Worm (Caenorhabditis elegans) whole organism, young adult: ENCODE data around the gene gcl-1.

Source experiments
- B0019.2 ChIP-seq: fragments of 200-800 bp; sonication (Bioruptor generic); conservative IDR thresholded peaks from 2 replicates; pipeline ENCODE4 v1.3.6; 2022; ENCODE audit warnings: missing genetic modification reagents, missing genetic modification characterization, missing compliant biosample characterization
- F23B12.7 ChIP-seq: sonication (generic microtip); optimal IDR thresholded peaks from 2 replicates; lab custom pipeline; 2017; ENCODE audit warnings: missing genetic modification characterization, mild to moderate bottlenecking, missing compliant biosample characterization, antibody characterized with exemption, moderate library complexity; ENCODE audit not compliant: insufficient read depth
- F52B5.7 ChIP-seq: sonication (generic microtip); optimal IDR thresholded peaks from 2 replicates; lab custom pipeline; 2016; ENCODE audit warnings: mild to moderate bottlenecking, missing genetic modification characterization, missing compliant biosample characterization
- T26A5.8 ChIP-seq: sonication (generic microtip); optimal IDR thresholded peaks from 2 replicates; lab custom pipeline; 2016; ENCODE audit warnings: missing genetic modification characterization, missing compliant biosample characterization
- Y56A3A.18 ChIP-seq: fragments of 200-800 bp; sonication (Bioruptor generic); IDR thresholded peaks from 2 replicates; pipeline ENCODE4 v1.3.6; 2022; ENCODE audit warnings: missing genetic modification reagents, missing genetic modification characterization, missing compliant biosample characterization
- ZK185.1 ChIP-seq: sonication (generic microtip); optimal IDR thresholded peaks from 2 replicates; lab custom pipeline; 2016; ENCODE audit warnings: mild to moderate bottlenecking, missing genetic modification characterization, missing compliant biosample characterization; ENCODE audit not compliant: poor library complexity, severe bottlenecking
- aptf-2 ChIP-seq: fragments of 200-800 bp; sonication (Bioruptor generic); conservative IDR thresholded peaks from 2 replicates; pipeline ENCODE4 v1.3.6; 2022; ENCODE audit warnings: missing genetic modification reagents, missing genetic modification characterization, missing compliant biosample characterization
- aptf-3 ChIP-seq: fragments of 200-800 bp; sonication (Bioruptor generic); IDR thresholded peaks from 2 replicates; pipeline ENCODE4 v1.3.6; 2022; ENCODE audit warnings: missing genetic modification characterization, missing compliant biosample characterization
- athp-1 ChIP-seq: sonication (generic microtip); optimal IDR thresholded peaks from 2 replicates; lab custom pipeline; 2017; ENCODE audit warnings: mild to moderate bottlenecking, missing genetic modification characterization, missing compliant biosample characterization
- attf-3 ChIP-seq: fragments of 200-800 bp; sonication (Bioruptor generic); conservative IDR thresholded peaks from 2 replicates; pipeline ENCODE4 v1.3.6; 2022; ENCODE audit warnings: missing genetic modification reagents, missing genetic modification characterization, missing compliant biosample characterization
- attf-5 ChIP-seq: fragments of 200-800 bp; sonication (Bioruptor generic); optimal IDR thresholded peaks from 2 replicates; lab custom pipeline; 2018; ENCODE audit warnings: mild to moderate bottlenecking, missing genetic modification characterization, missing compliant biosample characterization
- ccch-3 ChIP-seq: fragments of 200-800 bp; sonication (Bioruptor generic); optimal IDR thresholded peaks from 2 replicates; lab custom pipeline; 2018; ENCODE audit warnings: mild to moderate bottlenecking, missing genetic modification characterization, missing compliant biosample characterization
- cebp-1 ChIP-seq, 2 experiments: fragments of 200-800 bp in 1 of 2; sonication (Bioruptor generic) in 1 of 2; sonication (generic microtip) in 1 of 2; IDR thresholded peaks in 1 of 2; optimal IDR thresholded peaks in 1 of 2; 2 replicates each; pipeline versions ENCODE4 v1.3.6 to Lab custom; 2017 to 2022; ENCODE audit warnings: missing compliant biosample characterization in 2 of 2, missing genetic modification characterization in 2 of 2, mild to moderate bottlenecking in 1 of 2, missing genetic modification reagents in 1 of 2, moderate library complexity in 1 of 2
- ceh-100 ChIP-seq: fragments of 200-800 bp; sonication (Bioruptor generic); IDR thresholded peaks from 2 replicates; pipeline ENCODE4 v1.3.6; 2022; ENCODE audit warnings: missing genetic modification reagents, missing genetic modification characterization, missing compliant biosample characterization
- ceh-27 ChIP-seq: fragments of 200-800 bp; sonication (Bioruptor generic); optimal IDR thresholded peaks from 2 replicates; lab custom pipeline; 2018; ENCODE audit warnings: mild to moderate bottlenecking, missing genetic modification characterization, moderate library complexity, missing compliant biosample characterization
- ceh-40 ChIP-seq: fragments of 200-800 bp; sonication (Bioruptor generic); IDR thresholded peaks from 2 replicates; pipeline ENCODE4 v1.3.6; 2022; ENCODE audit warnings: missing genetic modification characterization, missing compliant biosample characterization
- dox-1 ChIP-seq: fragments of 200-800 bp; sonication (Bioruptor generic); IDR thresholded peaks from 2 replicates; pipeline ENCODE4 v1.3.6; 2022; ENCODE audit warnings: missing genetic modification reagents, missing genetic modification characterization, missing compliant biosample characterization
- dpl-1 ChIP-seq: fragments of 150-350 bp; optimal IDR thresholded peaks from 2 replicates; lab custom pipeline; 2014; ENCODE audit warnings: missing biosample characterization, missing genetic modification reagents, missing genetic modification characterization
- efl-1 ChIP-seq: fragments of 150-350 bp; optimal IDR thresholded peaks from 2 replicates; lab custom pipeline; 2014; ENCODE audit warnings: missing biosample characterization, missing genetic modification reagents, missing genetic modification characterization
- egl-18 ChIP-seq: fragments of 200-800 bp; sonication (Bioruptor generic); IDR thresholded peaks from 2 replicates; pipeline ENCODE4 v1.3.6; 2022; ENCODE audit warnings: missing genetic modification reagents, missing genetic modification characterization, missing compliant biosample characterization
- egl-44 ChIP-seq: fragments of 200-800 bp; sonication (Bioruptor generic); IDR thresholded peaks from 2 replicates; pipeline ENCODE4 v1.3.6; 2022; ENCODE audit warnings: missing genetic modification reagents, missing genetic modification characterization, missing compliant biosample characterization
- ekl-4 ChIP-seq: fragments of 200-800 bp; sonication (Bioruptor generic); IDR thresholded peaks from 2 replicates; pipeline ENCODE4 v1.3.6; 2022; ENCODE audit warnings: missing genetic modification reagents, missing genetic modification characterization, missing compliant biosample characterization
- ets-4 ChIP-seq: fragments of 200-800 bp; sonication (Bioruptor generic); optimal IDR thresholded peaks from 2 replicates; lab custom pipeline; 2018; ENCODE audit warnings: mild to moderate bottlenecking, missing genetic modification characterization, missing compliant biosample characterization
- him-1 ChIP-seq: sonication (generic microtip); optimal IDR thresholded peaks from 2 replicates; lab custom pipeline; 2016; ENCODE audit warnings: missing genotype, missing genetic modification reagents, missing genetic modification characterization, missing compliant biosample characterization
- lin-26 ChIP-seq: fragments of 200-800 bp; sonication (Bioruptor generic); IDR thresholded peaks from 2 replicates; pipeline ENCODE4 v1.3.6; 2022; ENCODE audit warnings: missing genetic modification reagents, missing genetic modification characterization, missing compliant biosample characterization
- lin-35 ChIP-seq, 3 experiments: fragments of 150-350 bp in 2 of 3; sonication (generic microtip) in 1 of 3; optimal IDR thresholded peaks; 2 replicates each; lab custom pipeline; 2014 to 2018; ENCODE audit warnings: missing biosample characterization in 3 of 3, missing genetic modification characterization in 3 of 3, missing genetic modification reagents in 3 of 3
- lin-40 ChIP-seq: sonication (generic microtip); optimal IDR thresholded peaks from 2 replicates; lab custom pipeline; 2016; ENCODE audit warnings: missing genetic modification characterization, mild to moderate bottlenecking, missing compliant biosample characterization, missing genotype, missing genetic modification reagents
- lsl-1 ChIP-seq: fragments of 200-800 bp; sonication (Bioruptor generic); optimal IDR thresholded peaks from 2 replicates; lab custom pipeline; 2018; ENCODE audit warnings: mild to moderate bottlenecking, missing genetic modification characterization, moderate library complexity, missing compliant biosample characterization
- madf-3 ChIP-seq: fragments of 200-800 bp; sonication (Bioruptor generic); IDR thresholded peaks from 2 replicates; pipeline ENCODE4 v1.3.6; 2022; ENCODE audit warnings: missing genetic modification reagents, missing genetic modification characterization, missing compliant biosample characterization
- madf-6 ChIP-seq: fragments of 200-800 bp; sonication (Bioruptor generic); IDR thresholded peaks from 2 replicates; pipeline ENCODE4 v1.3.6; 2022; ENCODE audit warnings: missing genetic modification reagents, missing genetic modification characterization, missing compliant biosample characterization
- mcd-1 ChIP-seq: fragments of 200-800 bp; sonication (Bioruptor generic); IDR thresholded peaks from 2 replicates; pipeline ENCODE4 v1.3.6; 2022; ENCODE audit warnings: missing genetic modification reagents, missing genetic modification characterization, missing compliant biosample characterization
- mxl-1 ChIP-seq: sonication (generic microtip); optimal IDR thresholded peaks from 2 replicates; lab custom pipeline; 2016; ENCODE audit warnings: missing genetic modification characterization, missing compliant biosample characterization
- nhr-90 ChIP-seq: sonication (generic microtip); optimal IDR thresholded peaks from 2 replicates; lab custom pipeline; 2016; ENCODE audit warnings: missing genotype, mild to moderate bottlenecking, missing genetic modification characterization, missing compliant biosample characterization
- pha-4 ChIP-seq: fragments of 150-350 bp; sonication (generic microtip); optimal IDR thresholded peaks from 2 replicates; lab custom pipeline; 2014; ENCODE audit warnings: missing biosample characterization, missing genetic modification reagents, missing genetic modification characterization
- rpc-1 ChIP-seq, 2 experiments: fragments of 150-350 bp in 1 of 2; sonication (generic microtip) in 1 of 2; optimal IDR thresholded peaks; 2 replicates each; lab custom pipeline; 2014 to 2018; ENCODE audit warnings: missing biosample characterization in 1 of 2, missing genetic modification characterization in 1 of 2, missing genetic modification reagents in 1 of 2, missing genotype in 1 of 2
- sdz-38 ChIP-seq: sonication (generic microtip); optimal IDR thresholded peaks from 2 replicates; lab custom pipeline; 2016; ENCODE audit warnings: missing genotype, missing genetic modification characterization, missing compliant biosample characterization
- snpc-1.1 ChIP-seq: sonication (generic microtip); optimal IDR thresholded peaks from 2 replicates; lab custom pipeline; 2017; ENCODE audit warnings: missing genetic modification characterization, mild to moderate bottlenecking, missing compliant biosample characterization, antibody characterized with exemption, moderate library complexity, missing genotype, missing genetic modification reagents; ENCODE audit not compliant: insufficient read depth
- snpc-1.3 ChIP-seq: sonication (generic microtip); optimal IDR thresholded peaks from 2 replicates; lab custom pipeline; 2017; ENCODE audit warnings: missing genetic modification characterization, mild to moderate bottlenecking, missing compliant biosample characterization, antibody characterized with exemption, moderate library complexity, missing genotype, missing genetic modification reagents; ENCODE audit not compliant: insufficient read depth
- snpc-4 ChIP-seq, 5 experiments: fragments of 150-350 bp in 1 of 5; sonication (generic microtip) in 4 of 5; optimal IDR thresholded peaks; 2 replicates each; lab custom pipeline; 2014 to 2018; ENCODE audit warnings: missing genetic modification characterization in 5 of 5, missing biosample characterization in 3 of 5, antibody characterized with exemption in 2 of 5, mild to moderate bottlenecking in 2 of 5, missing compliant biosample characterization in 2 of 5, missing genotype in 2 of 5, moderate library complexity in 2 of 5, missing genetic modification reagents in 1 of 5
- somi-1 ChIP-seq: fragments of 200-800 bp; sonication (Bioruptor generic); optimal IDR thresholded peaks from 2 replicates; lab custom pipeline; 2018; ENCODE audit warnings: mild to moderate bottlenecking, missing genetic modification characterization, missing compliant biosample characterization
- sptf-2 ChIP-seq: fragments of 200-800 bp; sonication (Bioruptor generic); optimal IDR thresholded peaks from 2 replicates; lab custom pipeline; 2018; ENCODE audit warnings: mild to moderate bottlenecking, missing genetic modification characterization, missing compliant biosample characterization
- tbx-9 ChIP-seq: sonication (generic microtip); optimal IDR thresholded peaks from 2 replicates; lab custom pipeline; 2016; ENCODE audit warnings: borderline replicate concordance, missing genetic modification characterization, inconsistent platforms, missing compliant biosample characterization
- unc-130 ChIP-seq: sonication (generic microtip); optimal IDR thresholded peaks from 2 replicates; lab custom pipeline; 2016; ENCODE audit warnings: missing genetic modification reagents, missing genetic modification characterization, missing compliant biosample characterization
- unc-62 ChIP-seq: fragments of 150-350 bp; optimal IDR thresholded peaks from 2 replicates; lab custom pipeline; 2014; ENCODE audit warnings: missing biosample characterization, missing genetic modification reagents, missing genetic modification characterization
- zfh-2 ChIP-seq: fragments of 200-800 bp; sonication (Bioruptor generic); conservative IDR thresholded peaks from 2 replicates; pipeline ENCODE4 v1.3.6; 2022; ENCODE audit warnings: missing genetic modification reagents, missing genetic modification characterization, missing compliant biosample characterization

Gene gcl-1

DNA sequence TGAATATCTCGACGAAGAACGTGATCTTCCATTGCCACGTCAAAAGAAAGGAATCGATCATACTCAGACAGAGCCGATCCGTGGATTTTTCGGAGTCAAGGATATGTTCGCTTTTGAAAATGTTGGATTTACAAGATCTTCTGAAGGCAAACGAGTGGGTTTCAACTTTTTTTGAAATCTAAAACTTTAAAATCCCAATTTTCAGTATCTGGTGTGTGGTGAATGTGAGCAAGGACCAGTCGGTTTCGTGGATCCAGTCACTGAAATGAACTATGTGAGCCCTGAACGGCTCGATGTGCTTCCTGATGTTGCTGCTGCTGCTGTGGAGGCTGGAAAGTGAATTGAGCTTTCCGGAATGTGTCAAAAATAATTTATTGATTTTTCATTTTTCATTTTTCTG, 25.8 kb downstream of the gcl-1 start, which contains the start of gene lsm-3:
Gene lsm-3, plus strand, starts transcription at position 301 of the 400 bp plus-strand sequence.
- no peak for TF ChIP-seq tbx-9 (tag; lab: Kevin White, UChicago)
- TF ChIP-seq somi-1 = no peak
- TF ChIP-seq Y56A3A.18 (GFP tag; lab: Robert Waterston, UW) = no peak
- no peak for TF ChIP-seq attf-3 (GFP tag; lab: Robert Waterston, UW)
- TF ChIP-seq ceh-27 (GFP tag; lab: Kevin White, UChicago) = no peak
- TF ChIP-seq unc-62 = no peak
- TF ChIP-seq sdz-38 (tag; lab: Kevin White, UChicago) = no peak
- TF ChIP-seq unc-130 = no peak
- no peak for TF ChIP-seq nhr-90 (tag; lab: Kevin White, UChicago)
- no peak for TF ChIP-seq cebp-1 (GFP tag; IDR thresholded peaks at IDR 0.05; lab: Robert Waterston, UW)
- no peak for TF ChIP-seq cebp-1 (tag; optimal IDR thresholded peaks at IDR 0.05; lab: Kevin White, UChicago)
- TF ChIP-seq T26A5.8 = no peak
- no peak for TF ChIP-seq attf-5 (GFP tag; lab: Kevin White, UChicago)
- no peak for TF ChIP-seq lin-26 (GFP tag; lab: Robert Waterston, UW)
- TF ChIP-seq aptf-3 (GFP tag; lab: Robert Waterston, UW) = no peak
- TF ChIP-seq sptf-2 (GFP tag; lab: Kevin White, UChicago) = no peak
- no peak for TF ChIP-seq zfh-2 (GFP tag; lab: Robert Waterston, UW)
- TF ChIP-seq, all 124 proteins: peak for 0

ce11 chrIV:13386043-13386442, 26.7 kb downstream of the gcl-1 start, which contains the start of the genes Y62E10A.20, Y62E10A.23 and mdt-9:
Gene Y62E10A.20, minus strand, starts transcription at chrIV:13386091.
Gene Y62E10A.23, plus strand, starts transcription at chrIV:13386324.
Gene mdt-9, plus strand, starts transcription at chrIV:13386380.
- TF ChIP-seq B0019.2 (GFP tag; lab: Robert Waterston, UW) (no peak), efl-1 (GFP tag; lab: Kevin White, UChicago) (peak; percentile 38), lsl-1 (GFP tag; lab: Kevin White, UChicago) (peak; percentile 41), snpc-4 (GFP tag; optimal IDR thresholded peaks at IDR 0.05; lab: Kevin White, UChicago) (no peak), snpc-4 (tag; optimal IDR thresholded peaks at IDR 0.05; lab: Kevin White, UChicago) (peak; percentile 5 to 81 (median 66)), him-1 (tag; lab: Kevin White, UChicago) (no peak), lin-40 (tag; lab: Kevin White, UChicago) (peak; percentile 47), ZK185.1 (tag; lab: Kevin White, UChicago) (peak; percentile 17), egl-18 (GFP tag; lab: Robert Waterston, UW) (no peak), ceh-40 (GFP tag; lab: Robert Waterston, UW) (no peak), mxl-1 (no peak), egl-44 (GFP tag; lab: Robert Waterston, UW) (no peak), attf-5 (GFP tag; lab: Kevin White, UChicago) (peak; percentile 74), aptf-2 (GFP tag; lab: Robert Waterston, UW) (no peak), lin-35 (GFP tag; optimal IDR thresholded peaks at IDR 0.05; lab: Kevin White, UChicago) (peak in 1 of 3 experiments; percentile 73), dpl-1 (peak; percentile 49), ets-4 (no peak), ceh-27 (GFP tag; lab: Kevin White, UChicago) (peak; percentile 25), madf-6 (GFP tag; lab: Robert Waterston, UW) (peak; percentile 51; the same call in 1 of the 2 replicates), mcd-1 (peak; percentile 91), pha-4 (tag; lab: Kevin White, UChicago) (no peak), dox-1 (GFP tag; lab: Robert Waterston, UW) (peak; percentile 59), snpc-1.1 (tag; lab: Kevin White, UChicago) (peak; percentile 61), ekl-4 (GFP tag; lab: Robert Waterston, UW) (no peak), ceh-100 (GFP tag; lab: Robert Waterston, UW) (peak; percentile 63), F23B12.7 (tag; lab: Kevin White, UChicago) (peak; percentile 41), rpc-1 (optimal IDR thresholded peaks at IDR 0.05; lab: Kevin White, UChicago) (peak; percentile 39), rpc-1 (tag; optimal IDR thresholded peaks at IDR 0.05; lab: Kevin White, UChicago) (no peak), F52B5.7 (no peak), snpc-1.3 (peak; percentile 45), athp-1 (tag; lab: Kevin White, UChicago) (no peak), ccch-3 (GFP tag; lab: Kevin White, UChicago) (no peak), madf-3 (GFP tag; lab: Robert Waterston, UW) (0 out of 2 replicates have a peak, but pooled peaks have one; percentile 43)
